Worm (Caenorhabditis elegans) whole organism, L2 larva: Measurements from ENCODE around the gene C07B5.4.

Experiments
- C34F6.9 ChIP-seq: fragments of 150-350 bp; optimal IDR thresholded peaks from 2 replicates; lab custom pipeline; 2014; ENCODE audit warnings: missing biosample characterization, missing genetic modification characterization
- R02D3.7 ChIP-seq: fragments of 150-350 bp; optimal IDR thresholded peaks from 2 replicates; lab custom pipeline; 2014; ENCODE audit warnings: missing biosample characterization, missing genetic modification characterization
- ZK546.5 ChIP-seq: sonication (generic microtip); optimal IDR thresholded peaks from 2 replicates; lab custom pipeline; 2017; ENCODE audit warnings: missing biosample characterization, missing genetic modification characterization
- alr-1 ChIP-seq: fragments of 150-350 bp; optimal IDR thresholded peaks from 2 replicates; lab custom pipeline; 2014; ENCODE audit warnings: missing biosample characterization, missing genetic modification characterization
- aly-2 ChIP-seq: fragments of 150-350 bp; optimal IDR thresholded peaks from 2 replicates; lab custom pipeline; 2014; ENCODE audit warnings: missing biosample characterization, missing genetic modification characterization
- blmp-1 ChIP-seq: sonication (generic microtip); optimal IDR thresholded peaks from 2 replicates; lab custom pipeline; 2017; ENCODE audit warnings: missing genetic modification characterization, mild to moderate bottlenecking, missing compliant biosample characterization, antibody characterized with exemption, moderate library complexity; ENCODE audit not compliant: insufficient read depth
- ceh-16 ChIP-seq: fragments of 150-350 bp; optimal IDR thresholded peaks from 2 replicates; lab custom pipeline; 2014; ENCODE audit warnings: missing biosample characterization, missing genetic modification characterization
- crh-2 ChIP-seq: sonication (generic microtip); optimal IDR thresholded peaks from 2 replicates; lab custom pipeline; 2017; ENCODE audit warnings: missing biosample characterization, missing genetic modification characterization
- egl-27 ChIP-seq: sonication (generic microtip); optimal IDR thresholded peaks from 3 replicates; lab custom pipeline; 2017; ENCODE audit warnings: missing biosample characterization, missing genetic modification reagents, missing genetic modification characterization
- elt-1 ChIP-seq: fragments of 150-350 bp; optimal IDR thresholded peaks from 2 replicates; lab custom pipeline; 2014; ENCODE audit warnings: missing biosample characterization, missing genetic modification characterization
- fos-1 ChIP-seq: fragments of 150-350 bp; optimal IDR thresholded peaks from 2 replicates; lab custom pipeline; 2014; ENCODE audit warnings: missing biosample characterization, missing genetic modification characterization
- gmeb-1 ChIP-seq: fragments of 150-350 bp; optimal IDR thresholded peaks from 2 replicates; lab custom pipeline; 2014; ENCODE audit warnings: missing biosample characterization, missing genetic modification characterization
- lin-13 ChIP-seq: fragments of 150-350 bp; optimal IDR thresholded peaks from 2 replicates; lab custom pipeline; 2014; ENCODE audit warnings: missing biosample characterization, missing genetic modification reagents, missing genetic modification characterization
- lsy-2 ChIP-seq, 2 experiments: fragments of 150-350 bp in 1 of 2; sonication (generic microtip) in 1 of 2; optimal IDR thresholded peaks; 2 replicates each; lab custom pipeline; 2014 to 2017; ENCODE audit warnings: missing biosample characterization in 2 of 2, missing genetic modification characterization in 2 of 2
- mbf-1 ChIP-seq: sonication (generic microtip); optimal IDR thresholded peaks from 2 replicates; lab custom pipeline; 2017; ENCODE audit warnings: missing biosample characterization, missing genetic modification characterization
- mdl-1 ChIP-seq, 2 experiments: fragments of 150-350 bp in 1 of 2; sonication (generic microtip) in 1 of 2; optimal IDR thresholded peaks; 2 replicates each; lab custom pipeline; 2017; ENCODE audit warnings: missing biosample characterization in 2 of 2, missing genetic modification characterization in 2 of 2
- nhr-10 ChIP-seq: sonication (generic microtip); optimal IDR thresholded peaks from 2 replicates; lab custom pipeline; 2017; ENCODE audit warnings: missing biosample characterization, missing genetic modification characterization
- nhr-12 ChIP-seq: fragments of 150-350 bp; optimal IDR thresholded peaks from 2 replicates; lab custom pipeline; 2014; ENCODE audit warnings: missing biosample characterization, missing genetic modification characterization
- nhr-21 ChIP-seq: fragments of 150-350 bp; optimal IDR thresholded peaks from 2 replicates; lab custom pipeline; 2014; ENCODE audit warnings: missing biosample characterization, missing genetic modification characterization
- nhr-23 ChIP-seq: fragments of 150-350 bp; optimal IDR thresholded peaks from 2 replicates; lab custom pipeline; 2014; ENCODE audit warnings: missing biosample characterization, missing genetic modification reagents, missing genetic modification characterization
- nhr-25 ChIP-seq: fragments of 150-350 bp; sonication (generic microtip); optimal IDR thresholded peaks from 3 replicates; lab custom pipeline; 2014; ENCODE audit warnings: missing biosample characterization, missing genetic modification characterization
- nhr-6 ChIP-seq: fragments of 150-350 bp; optimal IDR thresholded peaks from 2 replicates; lab custom pipeline; 2014; ENCODE audit warnings: missing biosample characterization, missing genetic modification characterization
- peb-1 ChIP-seq: fragments of 150-350 bp; optimal IDR thresholded peaks from 2 replicates; lab custom pipeline; 2014; ENCODE audit warnings: missing biosample characterization, missing genetic modification characterization
- sem-4 ChIP-seq: fragments of 150-350 bp; optimal IDR thresholded peaks from 2 replicates; lab custom pipeline; 2014; ENCODE audit warnings: missing biosample characterization, missing genetic modification reagents, missing genetic modification characterization
- skn-1 ChIP-seq: sonication (generic microtip); optimal IDR thresholded peaks from 2 replicates; lab custom pipeline; 2017; ENCODE audit warnings: missing biosample characterization, missing genetic modification characterization
- sma-3 ChIP-seq: sonication (generic microtip); optimal IDR thresholded peaks from 2 replicates; lab custom pipeline; 2016; ENCODE audit warnings: missing genetic modification reagents, missing genetic modification characterization, missing compliant biosample characterization
- snpc-4 ChIP-seq: fragments of 150-350 bp; optimal IDR thresholded peaks from 2 replicates; lab custom pipeline; 2014; ENCODE audit warnings: missing biosample characterization, missing genetic modification characterization
- unc-39 ChIP-seq: fragments of 150-350 bp; optimal IDR thresholded peaks from 2 replicates; lab custom pipeline; 2014; ENCODE audit warnings: missing biosample characterization, missing genetic modification characterization
- unc-55 ChIP-seq: fragments of 150-350 bp; sonication (generic microtip); optimal IDR thresholded peaks from 3 replicates; lab custom pipeline; 2014; ENCODE audit warnings: missing biosample characterization, missing genetic modification reagents, missing genetic modification characterization
- unc-62 ChIP-seq: fragments of 150-350 bp; optimal IDR thresholded peaks from 2 replicates; lab custom pipeline; 2014; ENCODE audit warnings: missing biosample characterization, missing genetic modification reagents, missing genetic modification characterization
- zag-1 ChIP-seq: fragments of 150-350 bp; optimal IDR thresholded peaks from 2 replicates; lab custom pipeline; 2014; ENCODE audit warnings: missing biosample characterization, missing genetic modification characterization
- ztf-1 ChIP-seq: fragments of 200-800 bp; sonication (Bioruptor generic); conservative IDR thresholded peaks from 2 replicates; pipeline ENCODE4 v1.3.6; 2022; ENCODE audit warnings: missing genetic modification characterization, missing compliant biosample characterization
- ztf-11 ChIP-seq: sonication (generic microtip); optimal IDR thresholded peaks from 2 replicates; lab custom pipeline; 2017; ENCODE audit warnings: missing biosample characterization, missing genetic modification characterization
- ztf-4 ChIP-seq: fragments of 150-350 bp; optimal IDR thresholded peaks from 2 replicates; lab custom pipeline; 2014; ENCODE audit warnings: missing biosample characterization, missing genetic modification characterization

Gene C07B5.4

DNA sequence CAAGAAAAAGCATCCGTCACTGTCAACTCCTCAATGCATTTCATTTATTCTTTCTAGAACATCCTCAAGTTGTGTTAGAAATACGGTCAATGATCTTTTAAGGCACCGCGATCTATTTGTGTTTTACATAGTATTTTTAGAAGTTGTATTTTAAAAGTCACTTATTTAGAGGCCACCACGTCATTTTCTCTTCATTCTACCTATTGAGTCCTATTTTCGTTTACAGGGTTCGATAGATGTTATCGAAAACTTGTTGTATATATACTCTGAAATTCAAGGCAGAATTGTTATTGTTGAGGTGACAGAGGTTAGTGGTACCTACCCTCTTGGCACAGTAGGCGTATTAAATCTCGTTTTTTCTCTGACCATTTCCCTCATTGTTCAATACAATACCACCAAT lies 19.9 kb upstream of the C07B5.4 start:
- TF ChIP-seq aly-2 = no peak
- no peak for TF ChIP-seq nhr-23 (tag; lab: Kevin White, UChicago)
- TF ChIP-seq peb-1 = no peak
- no peak for TF ChIP-seq mdl-1 (tag; optimal IDR thresholded peaks at IDR 0.05; lab: Kevin White, UChicago)
- TF ChIP-seq egl-27 (tag; lab: Kevin White, UChicago) = no peak
- TF ChIP-seq lsy-2 (tag; optimal IDR thresholded peaks at IDR 0.05; lab: Kevin White, UChicago) = no peak
- TF ChIP-seq nhr-6 = no peak
- TF ChIP-seq ZK546.5 (tag; lab: Kevin White, UChicago) = no peak
- TF ChIP-seq nhr-25 (tag; lab: Kevin White, UChicago) = no peak
- TF ChIP-seq, all 48 proteins: peak for 0

DNA sequence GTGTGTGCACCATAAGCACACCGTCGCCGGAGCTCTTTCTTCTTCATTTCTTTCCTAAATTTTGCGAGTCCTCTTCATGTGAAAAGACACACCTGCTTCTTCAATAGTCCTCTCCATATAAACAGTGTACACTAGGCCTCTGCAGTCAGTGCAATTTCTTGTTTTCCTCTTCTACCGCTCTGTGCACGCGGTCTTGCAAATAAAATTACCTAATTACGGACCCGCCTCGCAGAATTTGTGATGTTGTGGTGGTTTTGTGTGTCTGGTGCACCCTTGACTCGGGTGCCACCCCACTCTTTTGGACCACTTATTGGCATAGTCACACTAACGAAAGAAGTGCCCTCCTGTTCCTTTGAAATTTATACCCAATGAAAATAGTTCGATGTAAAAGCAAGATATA lies 19.5 kb upstream of the C07B5.4 start:
- TF ChIP-seq ztf-11 (tag; lab: Kevin White, UChicago) (no peak), elt-1 (no peak), unc-62 (GFP tag; lab: Kevin White, UChicago) (no peak), nhr-21 (no peak), ztf-1 (GFP tag; lab: Robert Waterston, UW) (no peak), peb-1 (no peak), nhr-10 (tag; lab: Kevin White, UChicago) (no peak), sem-4 (tag; lab: Kevin White, UChicago) (no peak), alr-1 (tag; lab: Kevin White, UChicago) (no peak), ZK546.5 (tag; lab: Kevin White, UChicago) (no peak), R02D3.7 (tag; lab: Kevin White, UChicago) (no peak), gmeb-1 (tag; lab: Kevin White, UChicago) (no peak), fos-1 (tag; lab: Kevin White, UChicago) (no peak), mdl-1 (tag; optimal IDR thresholded peaks at IDR 0.05; lab: Kevin White, UChicago) (no peak), nhr-25 (tag; lab: Kevin White, UChicago) (no peak), sma-3 (GFP tag; lab: Kevin White, UChicago) (no peak), unc-39 (no peak)

DNA sequence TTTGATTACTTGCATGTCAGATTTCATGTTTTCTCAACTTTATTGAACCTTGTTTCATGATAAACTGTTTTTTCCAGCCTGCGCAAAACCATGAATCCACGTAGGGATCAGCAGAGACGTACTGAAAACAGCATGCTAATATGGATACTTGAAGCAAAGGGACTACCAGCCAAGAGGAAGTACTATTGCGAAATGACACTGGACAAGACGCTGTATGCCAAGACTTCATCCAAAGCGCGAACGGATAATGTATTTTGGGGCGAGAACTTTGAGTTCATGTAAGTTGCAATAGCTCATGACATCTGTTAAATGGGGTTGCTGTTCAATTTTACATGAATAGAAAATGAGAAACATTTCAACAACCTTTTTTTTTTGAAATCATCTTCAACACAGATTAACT lies 19.0 kb upstream of the C07B5.4 start:
- no peak for TF ChIP-seq zag-1
- TF ChIP-seq elt-1 = no peak
- no peak for TF ChIP-seq nhr-12 (tag; lab: Kevin White, UChicago)
- no peak for TF ChIP-seq blmp-1 (tag; lab: Kevin White, UChicago)
- TF ChIP-seq snpc-4 (tag; lab: Kevin White, UChicago) = no peak

DNA sequence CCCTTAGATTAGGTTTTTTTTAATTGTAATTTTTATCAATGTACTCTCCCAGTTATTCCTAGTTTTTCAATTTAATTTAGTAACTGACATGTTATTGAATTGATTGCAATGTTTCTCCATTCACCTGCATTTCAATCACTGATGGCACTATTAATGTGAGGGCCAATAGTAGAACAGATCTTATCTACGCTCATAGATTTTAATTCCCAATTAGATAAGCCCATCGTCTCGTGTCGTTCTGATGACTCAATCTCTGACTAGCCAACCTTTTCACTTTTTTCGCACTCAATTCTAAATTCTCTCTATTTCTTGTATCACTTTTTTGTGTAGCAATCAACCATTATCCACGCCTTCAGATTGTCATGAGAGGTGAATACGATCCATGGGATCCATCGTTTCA lies 17.0 kb upstream of the C07B5.4 start:
- TF ChIP-seq ceh-16 (peak; percentile 53), lsy-2 (tag; optimal IDR thresholded peaks at IDR 0.05; lab: Kevin White, UChicago) (no peak)

DNA sequence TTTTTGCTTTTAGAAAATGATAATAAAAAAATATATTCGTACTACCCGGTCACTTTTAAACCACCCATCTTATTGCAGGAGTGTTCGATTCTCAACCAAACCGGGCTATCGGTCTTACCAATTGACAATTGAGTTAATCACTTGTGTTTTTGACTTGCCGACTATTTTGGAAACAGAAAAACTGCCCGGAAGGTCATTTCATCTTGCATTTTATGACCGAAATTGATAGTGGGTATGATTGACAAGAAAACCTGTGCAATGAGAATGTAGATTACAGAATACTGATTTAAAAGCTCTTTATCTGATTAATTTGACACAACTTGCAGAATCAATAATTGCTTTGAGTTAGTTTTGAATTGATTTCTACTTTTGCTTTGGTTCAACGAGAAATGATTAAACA lies 12.4 kb upstream of the C07B5.4 start, which contains the start of gene C07B5.2:
Gene C07B5.2, minus strand, starts transcription at position 101 of the 400 bp plus-strand sequence.
- TF ChIP-seq crh-2 (tag; lab: Kevin White, UChicago) (no peak), nhr-21 (no peak), egl-27 (tag; lab: Kevin White, UChicago) (no peak), mdl-1 (tag; optimal IDR thresholded peaks at IDR 0.05; lab: Kevin White, UChicago) (no peak), ztf-1 (GFP tag; lab: Robert Waterston, UW) (no peak), mbf-1 (tag; lab: Kevin White, UChicago) (no peak), unc-62 (GFP tag; lab: Kevin White, UChicago) (no peak), ztf-4 (tag; lab: Kevin White, UChicago) (no peak), lin-13 (GFP tag; lab: Kevin White, UChicago) (no peak), zag-1 (no peak), C34F6.9 (tag; lab: Kevin White, UChicago) (no peak), skn-1 (tag; lab: Kevin White, UChicago) (no peak), ceh-16 (no peak), unc-55 (no peak), ZK546.5 (tag; lab: Kevin White, UChicago) (no peak), elt-1 (no peak), R02D3.7 (tag; lab: Kevin White, UChicago) (no peak), sma-3 (GFP tag; lab: Kevin White, UChicago) (no peak), aly-2 (no peak)
- TF ChIP-seq, all 48 proteins: peak for 0
